Worm (Caenorhabditis elegans) whole organism, midembryonic: Measurements from ENCODE around the gene Y73B6A.1.
A peak's percentile ranks its signal among the peaks of the same experiment; 100 is the strongest.

Experiments used
- T22C8.4 ChIP-seq: fragments of 200-800 bp; sonication (Bioruptor generic); IDR thresholded peaks from 2 replicates; pipeline ENCODE4 v1.3.6; 2022; ENCODE audit warnings: missing genetic modification characterization, missing compliant biosample characterization
- cog-1 ChIP-seq: sonication (generic microtip); optimal IDR thresholded peaks from 2 replicates; lab custom pipeline; 2016; ENCODE audit warnings: missing genetic modification characterization, missing compliant biosample characterization
- flt-1 ChIP-seq: fragments of 200-800 bp; sonication (Bioruptor generic); IDR thresholded peaks from 2 replicates; pipeline ENCODE4 v1.3.6; 2022; ENCODE audit warnings: missing genetic modification characterization, missing compliant biosample characterization
- klf-2 ChIP-seq: fragments of 200-800 bp; sonication (Bioruptor generic); conservative IDR thresholded peaks from 2 replicates; pipeline ENCODE4 v1.3.6; 2022; ENCODE audit warnings: missing genetic modification reagents, missing genetic modification characterization, missing compliant biosample characterization
- med-1 ChIP-seq: sonication (generic microtip); optimal IDR thresholded peaks from 2 replicates; lab custom pipeline; 2017; ENCODE audit warnings: missing genetic modification characterization, mild to moderate bottlenecking, missing compliant biosample characterization, antibody characterized with exemption, missing genetic modification reagents; ENCODE audit not compliant: insufficient read depth
- ref-1 ChIP-seq: fragments of 200-800 bp; sonication (Bioruptor generic); conservative IDR thresholded peaks from 2 replicates; pipeline ENCODE4 v1.3.6; 2022; ENCODE audit warnings: missing genetic modification reagents, missing genetic modification characterization, missing compliant biosample characterization
- tab-1 ChIP-seq: fragments of 200-800 bp; sonication (Bioruptor generic); IDR thresholded peaks from 2 replicates; pipeline ENCODE4 v1.3.6; 2022; ENCODE audit warnings: missing genetic modification characterization, missing compliant biosample characterization
- ztf-23 ChIP-seq: fragments of 200-800 bp; sonication (Bioruptor generic); IDR thresholded peaks from 2 replicates; pipeline ENCODE4 v1.3.6; 2022; ENCODE audit warnings: missing genetic modification reagents, missing genetic modification characterization, missing compliant biosample characterization
- ztf-29 ChIP-seq: fragments of 200-800 bp; sonication (Bioruptor generic); IDR thresholded peaks from 2 replicates; pipeline ENCODE4 v1.3.6; 2022; ENCODE audit warnings: missing genetic modification reagents, missing genetic modification characterization, missing compliant biosample characterization

The Y73B6A.1 gene

ce11 chrIV:6667898-6668297 lies at the start of gene Y73B6A.1:
Y73B6A.1 (minus strand) TSS chrIV:6667998.
- TF ChIP-seq cog-1 (tag; lab: Kevin White, UChicago): no peak
- no peak for TF ChIP-seq T22C8.4 (GFP tag; lab: Robert Waterston, UW)
- TF ChIP-seq flt-1 (GFP tag; lab: Robert Waterston, UW): no peak
- TF ChIP-seq ref-1 (GFP tag; lab: Robert Waterston, UW): no peak
- TF ChIP-seq ztf-29 (GFP tag; lab: Robert Waterston, UW): no peak
- no peak for TF ChIP-seq ztf-23 (GFP tag; lab: Robert Waterston, UW)
- TF ChIP-seq klf-2: no peak
- no peak for TF ChIP-seq tab-1
- TF ChIP-seq med-1 (GFP tag; lab: Kevin White, UChicago): no peak

ce11 chrIV:6664336-6664735 lies 3.5 kb downstream of the Y73B6A.1 start:
- TF ChIP-seq ref-1 (GFP tag; lab: Robert Waterston, UW) (no peak), med-1 (GFP tag; lab: Kevin White, UChicago) (no peak), cog-1 (tag; lab: Kevin White, UChicago) (no peak), tab-1 (no peak), ztf-29 (GFP tag; lab: Robert Waterston, UW) (no peak), klf-2 (no peak), flt-1 (GFP tag; lab: Robert Waterston, UW) (no peak), ztf-23 (GFP tag; lab: Robert Waterston, UW) (no peak), T22C8.4 (GFP tag; lab: Robert Waterston, UW) (no peak)

- no peak for TF ChIP-seq cog-1 (tag; lab: Kevin White, UChicago)
- no peak for TF ChIP-seq ref-1 (GFP tag; lab: Robert Waterston, UW)
Observed at ce11 chrIV:6657519-6658031, 10.2 kb downstream of the Y73B6A.1 start, which contains the start of gene C01B10.11. C01B10.11 (plus strand) TSS chrIV:6657981.

ce11 chrIV:6655747-6656146 lies 12.1 kb downstream of the Y73B6A.1 start:
- TF ChIP-seq ref-1 (GFP tag; lab: Robert Waterston, UW) (no peak), klf-2 (no peak), cog-1 (tag; lab: Kevin White, UChicago) (no peak)

ce11 chrIV:6653663-6654201 lies 14.1 kb downstream of the Y73B6A.1 start:
- TF ChIP-seq ztf-23 (GFP tag; lab: Robert Waterston, UW): no peak

- TF ChIP-seq flt-1 (GFP tag; lab: Robert Waterston, UW): no peak
Observed at ce11 chrIV:6652479-6653022, 15.2 kb downstream of the Y73B6A.1 start.

ce11 chrIV:6648625-6649024 lies 19.2 kb downstream of the Y73B6A.1 start:
- peak; percentile 86 for TF ChIP-seq cog-1 (tag; lab: Kevin White, UChicago)
- no peak for TF ChIP-seq ztf-29 (GFP tag; lab: Robert Waterston, UW)
- no peak for TF ChIP-seq med-1 (GFP tag; lab: Kevin White, UChicago)
- TF ChIP-seq klf-2: no peak
- 0 out of 2 replicates have a peak, but pooled peaks have one; percentile 19 for TF ChIP-seq tab-1
- TF ChIP-seq ztf-23 (GFP tag; lab: Robert Waterston, UW): peak; percentile 62
- 0 out of 2 replicates have a peak, but pooled peaks have one; percentile 37 for TF ChIP-seq flt-1 (GFP tag; lab: Robert Waterston, UW)

- TF ChIP-seq ztf-23 (GFP tag; lab: Robert Waterston, UW) (no peak), ztf-29 (GFP tag; lab: Robert Waterston, UW) (no peak), ref-1 (GFP tag; lab: Robert Waterston, UW) (no peak), med-1 (GFP tag; lab: Kevin White, UChicago) (no peak), cog-1 (tag; lab: Kevin White, UChicago) (no peak), klf-2 (no peak), flt-1 (GFP tag; lab: Robert Waterston, UW) (no peak), tab-1 (no peak), T22C8.4 (GFP tag; lab: Robert Waterston, UW) (no peak)
Observed at ce11 chrIV:6646905-6647304, 20.9 kb downstream of the Y73B6A.1 start.

- peak; percentile 74 for TF ChIP-seq cog-1 (tag; lab: Kevin White, UChicago)
- TF ChIP-seq ztf-29 (GFP tag; lab: Robert Waterston, UW): peak; percentile 30; the same call in 1 of the 2 replicates
- 0 out of 2 replicates have a peak, but pooled peaks have one; percentile 36 for TF ChIP-seq tab-1
- peak; percentile 62 for TF ChIP-seq ztf-23 (GFP tag; lab: Robert Waterston, UW)
- TF ChIP-seq klf-2: no peak
- TF ChIP-seq flt-1 (GFP tag; lab: Robert Waterston, UW): no peak; the same call in 1 of the 2 replicates
- no peak for TF ChIP-seq T22C8.4 (GFP tag; lab: Robert Waterston, UW)
- no peak for TF ChIP-seq med-1 (GFP tag; lab: Kevin White, UChicago)
- 0 out of 2 replicates have a peak, but pooled peaks have one; percentile 12 for TF ChIP-seq ref-1 (GFP tag; lab: Robert Waterston, UW)
Observed at ce11 chrIV:6645867-6646655, 21.7 kb downstream of the Y73B6A.1 start, which contains the start of gene hil-7. hil-7 (plus strand) TSS chrIV:6646312.

ce11 chrIV:6639880-6640279 lies 27.9 kb downstream of the Y73B6A.1 start, which contains the start of gene C01B10.6:
C01B10.6 (plus strand) TSS chrIV:6640180.
- no peak for TF ChIP-seq med-1 (GFP tag; lab: Kevin White, UChicago)
